Worm (Caenorhabditis elegans): ENCODE measurements around the gene ifc-1.

DNA sequence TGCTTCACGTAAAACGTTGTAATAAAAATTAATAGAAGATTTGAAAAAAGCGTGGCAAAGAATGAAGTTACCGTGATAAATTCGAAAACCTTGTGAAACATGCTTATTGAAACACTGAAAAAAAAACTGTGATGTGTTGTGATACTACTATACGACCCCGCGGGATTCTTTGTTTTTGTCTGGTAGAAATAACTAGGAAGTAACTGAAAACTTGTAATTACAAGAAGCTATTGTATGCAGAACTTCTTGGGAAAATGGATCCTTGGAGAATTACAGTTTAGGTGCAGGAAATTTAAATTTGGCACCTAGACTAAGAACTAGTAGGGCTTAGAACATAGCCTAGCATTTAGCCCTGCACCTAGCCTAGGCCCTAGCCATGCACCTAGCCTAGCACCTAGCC lies 1.4 kb upstream of the ifc-1 start, which contains the start of gene str-39:
- no peak for TF ChIP-seq aly-2 (tag; optimal IDR thresholded peaks at IDR 0.05)
- TF ChIP-seq lsy-12 (tag; optimal IDR thresholded peaks at IDR 0.05), result no peak
- no peak for TF ChIP-seq ztf-4 (tag; optimal IDR thresholded peaks at IDR 0.05)
- no peak for TF ChIP-seq pha-4 (tag; optimal IDR thresholded peaks at IDR 0.05)
- TF ChIP-seq ceh-82 (tag; optimal IDR thresholded peaks at IDR 0.05), result no peak
- TF ChIP-seq fos-1 (tag; optimal IDR thresholded peaks at IDR 0.05), result no peak
- no peak for TF ChIP-seq ama-1 (optimal IDR thresholded peaks at IDR 0.05)
- TF ChIP-seq nhr-77 (tag; optimal IDR thresholded peaks at IDR 0.05), result no peak
- TF ChIP-seq nhr-76 (tag; optimal IDR thresholded peaks at IDR 0.05), result no peak
- no peak for TF ChIP-seq unc-39 (tag; optimal IDR thresholded peaks at IDR 0.05)
